Worm (Caenorhabditis elegans): ENCODE results near the gene T02E9.6.
A peak's percentile ranks its signal among the peaks of the same experiment; 100 is the strongest.

T02E9.6 gene

DNA sequence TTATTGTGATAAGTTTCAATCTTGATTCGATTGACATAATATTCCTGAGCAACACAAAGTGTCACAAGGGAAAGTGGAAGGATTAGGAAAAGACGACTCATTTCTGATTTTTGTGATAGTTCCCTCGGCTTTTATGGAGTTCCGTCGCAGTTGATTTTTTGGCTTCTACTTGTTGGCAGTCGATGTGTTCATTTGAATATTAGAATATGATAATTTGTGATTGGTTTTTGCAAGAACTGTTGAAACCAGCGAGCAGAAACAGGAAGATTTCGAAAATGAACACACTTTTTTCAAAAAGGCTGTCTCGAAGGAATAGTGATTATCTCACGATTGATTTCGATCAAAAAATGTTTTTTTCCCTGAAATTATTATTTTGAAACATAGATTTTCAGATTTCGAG is at the start of gene T02E9.6:
Gene T02E9.6 (minus strand): TSS at position 101 of the 400 bp plus-strand sequence.
- TF ChIP-seq ZK546.5 (tag; optimal IDR thresholded peaks at IDR 0.05) (no peak), ama-1 (optimal IDR thresholded peaks at IDR 0.05) (no peak), sma-9 (GFP tag; optimal IDR thresholded peaks at IDR 0.05) (no peak), sma-9 (tag; optimal IDR thresholded peaks at IDR 0.05) (no peak)

DNA sequence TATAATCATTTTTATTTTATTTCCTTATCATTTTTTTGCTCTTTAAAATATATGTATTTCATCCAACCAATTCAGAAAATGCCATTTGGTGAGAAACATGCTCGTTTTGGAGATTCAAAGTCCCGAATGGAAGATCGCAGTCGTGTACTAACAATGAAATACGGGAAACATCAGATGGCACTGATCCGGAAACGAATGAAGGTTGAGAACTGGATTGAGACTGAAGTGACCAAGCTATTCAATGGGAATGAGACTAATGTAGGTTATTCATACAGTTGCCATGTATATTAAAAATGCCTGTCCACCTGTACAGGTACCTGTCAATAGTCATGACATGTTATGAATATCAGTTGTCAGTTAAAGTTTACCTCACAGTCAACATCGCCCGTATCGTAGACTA is 48.9 kb upstream of the T02E9.6 start, which contains the start of gene F55C10.5:
Gene F55C10.5 (plus strand): TSS at position 74 of the 400 bp plus-strand sequence.
- no peak for TF ChIP-seq nhr-23 (tag; optimal IDR thresholded peaks at IDR 0.05)

DNA sequence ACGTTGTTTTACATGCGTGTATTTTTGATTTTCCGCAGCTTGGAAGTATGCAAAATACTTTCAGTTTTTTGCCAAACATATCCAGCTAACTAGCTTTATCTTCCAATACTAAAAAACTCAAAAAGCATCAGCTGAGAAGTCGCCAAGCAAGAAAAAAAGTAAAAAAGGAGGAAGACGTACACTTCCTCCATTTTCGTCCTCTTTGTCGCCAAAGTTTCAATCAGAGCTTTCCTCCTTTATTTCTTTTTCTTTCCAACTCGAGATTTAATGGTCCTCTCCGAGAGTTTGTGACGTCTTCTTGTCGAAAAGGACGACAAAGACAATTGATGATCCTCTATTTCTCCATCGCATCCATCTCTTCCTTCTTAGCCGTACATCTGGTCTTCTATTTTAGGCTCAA is 46.5 kb upstream of the T02E9.6 start:
- TF ChIP-seq elt-1 (tag; optimal IDR thresholded peaks at IDR 0.05) (no peak), sma-9 (GFP tag; optimal IDR thresholded peaks at IDR 0.05) (peak; percentile 16), sma-9 (tag; optimal IDR thresholded peaks at IDR 0.05) (no peak)

DNA sequence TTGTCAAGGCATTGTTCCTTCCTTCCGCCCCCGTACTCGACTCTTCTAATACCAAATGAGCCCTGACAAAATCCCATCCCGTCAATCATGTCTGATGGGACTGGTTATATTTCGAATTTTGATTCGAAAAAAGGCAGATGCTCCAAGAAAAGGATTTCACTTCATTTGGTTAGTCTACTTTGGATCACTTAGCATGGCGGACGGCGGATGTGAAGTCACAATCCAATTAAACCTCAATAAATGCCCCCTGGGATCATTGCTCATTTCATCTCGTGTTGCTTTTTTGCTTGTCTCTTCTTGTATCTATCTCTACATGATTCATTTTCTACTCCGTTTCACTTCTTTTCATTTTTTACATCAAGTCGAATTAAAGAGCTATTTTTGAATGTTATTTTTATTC is 45.2 kb upstream of the T02E9.6 start:
- TF ChIP-seq C34F6.9 (tag; optimal IDR thresholded peaks at IDR 0.05) (no peak), ztf-4 (tag; optimal IDR thresholded peaks at IDR 0.05) (no peak), ztf-11 (tag; optimal IDR thresholded peaks at IDR 0.05) (no peak), nhr-10 (tag; optimal IDR thresholded peaks at IDR 0.05) (no peak), ceh-16 (tag; optimal IDR thresholded peaks at IDR 0.05) (no peak), egl-27 (tag; optimal IDR thresholded peaks at IDR 0.05) (no peak), nhr-25 (tag; optimal IDR thresholded peaks at IDR 0.05) (no peak), fos-1 (tag; optimal IDR thresholded peaks at IDR 0.05) (no peak), ama-1 (optimal IDR thresholded peaks at IDR 0.05) (no peak), elt-3 (tag; optimal IDR thresholded peaks at IDR 0.05) (no peak), ztf-1 (GFP tag; conservative IDR thresholded peaks at IDR 0.05) (no peak), Y55F3AM.14 (GFP tag; optimal IDR thresholded peaks at IDR 0.05) (no peak)

DNA sequence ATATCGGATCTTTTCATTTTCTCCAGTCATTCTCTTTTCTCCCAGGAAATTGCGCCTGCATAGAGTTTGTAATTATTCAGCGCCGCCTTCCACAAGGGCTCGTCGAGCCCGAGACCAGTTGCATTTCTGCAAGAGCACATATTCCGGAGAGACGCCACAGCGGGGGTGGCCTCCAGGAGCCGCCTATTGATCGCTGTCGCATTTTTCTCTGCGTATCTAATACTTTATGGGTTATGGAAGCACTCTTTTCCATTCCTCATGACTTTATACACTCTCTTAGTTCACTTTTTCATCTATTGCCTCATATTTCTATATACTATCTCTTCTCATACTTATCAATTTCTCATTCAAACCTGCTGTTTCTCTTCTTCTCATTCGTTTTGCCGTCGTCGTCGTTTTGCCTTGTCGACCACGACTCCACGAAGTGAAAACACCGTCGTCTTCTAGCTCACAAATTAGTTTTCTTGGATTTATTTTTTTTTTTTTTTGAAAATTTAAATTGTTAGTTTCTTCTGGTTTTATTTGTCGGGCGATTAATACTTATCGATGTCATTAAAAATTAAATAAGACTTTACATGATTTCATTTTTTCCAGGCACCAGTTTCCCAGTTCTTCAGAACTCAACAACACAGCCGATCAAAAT is 41.2 kb upstream of the T02E9.6 start, which contains the start of gene cnb-1:
Gene cnb-1 (plus strand): TSS at position 593 of the 643 bp plus-strand sequence.
- no peak for TF ChIP-seq dmd-4 (tag; optimal IDR thresholded peaks at IDR 0.05)
- TF ChIP-seq mbf-1 (tag; optimal IDR thresholded peaks at IDR 0.05), result no peak
- TF ChIP-seq F13H6.1 (tag; optimal IDR thresholded peaks at IDR 0.05), result peak; percentile 79
- TF ChIP-seq ceh-16 (tag; optimal IDR thresholded peaks at IDR 0.05), result no peak
- TF ChIP-seq gmeb-1 (tag; optimal IDR thresholded peaks at IDR 0.05), result peak; percentile 57
- TF ChIP-seq nhr-21 (tag; optimal IDR thresholded peaks at IDR 0.05), result peak; percentile 45
- no peak for TF ChIP-seq nhr-10 (tag; optimal IDR thresholded peaks at IDR 0.05)
- no peak for TF ChIP-seq ama-1 (optimal IDR thresholded peaks at IDR 0.05)
- no peak for TF ChIP-seq nhr-77 (tag; optimal IDR thresholded peaks at IDR 0.05)
- TF ChIP-seq fos-1 (tag; optimal IDR thresholded peaks at IDR 0.05), result peak; percentile 39
- TF ChIP-seq skn-1 (tag; optimal IDR thresholded peaks at IDR 0.05), result no peak
- peak; percentile 40 for TF ChIP-seq snpc-4 (tag; optimal IDR thresholded peaks at IDR 0.05)
- TF ChIP-seq sem-4 (tag; optimal IDR thresholded peaks at IDR 0.05), result peak; percentile 43
- TF ChIP-seq nhr-237 (tag; optimal IDR thresholded peaks at IDR 0.05), result no peak
- TF ChIP-seq elt-3 (tag; optimal IDR thresholded peaks at IDR 0.05), result no peak
- peak; percentile 91 for TF ChIP-seq C34F6.9 (tag; optimal IDR thresholded peaks at IDR 0.05)
- TF ChIP-seq ztf-4 (tag; optimal IDR thresholded peaks at IDR 0.05), result peak; percentile 33
- peak; percentile 13 to 79 for TF ChIP-seq lsy-2 (tag; optimal IDR thresholded peaks at IDR 0.05)
- peak; percentile 68 for TF ChIP-seq zag-1 (tag; optimal IDR thresholded peaks at IDR 0.05)
- TF ChIP-seq nhr-25 (tag; optimal IDR thresholded peaks at IDR 0.05), result no peak
- TF ChIP-seq crh-2 (tag; optimal IDR thresholded peaks at IDR 0.05), result peak; percentile 80
- TF ChIP-seq lin-13 (GFP tag; optimal IDR thresholded peaks at IDR 0.05), result no peak
- peak; percentile 53 for TF ChIP-seq mab-5 (tag; optimal IDR thresholded peaks at IDR 0.05)
- peak; percentile 87 for TF ChIP-seq unc-55 (GFP tag; optimal IDR thresholded peaks at IDR 0.05)
- no peak for TF ChIP-seq ztf-1 (GFP tag; conservative IDR thresholded peaks at IDR 0.05)
- TF ChIP-seq nhr-129 (tag; optimal IDR thresholded peaks at IDR 0.05), result peak; percentile 53
- peak; percentile 26 for TF ChIP-seq nhr-6 (tag; optimal IDR thresholded peaks at IDR 0.05)
- TF ChIP-seq alr-1 (tag; optimal IDR thresholded peaks at IDR 0.05), result no peak
- no peak for TF ChIP-seq aly-2 (tag; optimal IDR thresholded peaks at IDR 0.05)
- TF ChIP-seq lin-11 (tag; optimal IDR thresholded peaks at IDR 0.05), result peak; percentile 82
- peak; percentile 17 for TF ChIP-seq egl-27 (tag; optimal IDR thresholded peaks at IDR 0.05)
- peak; percentile 78 for TF ChIP-seq sma-9 (GFP tag; optimal IDR thresholded peaks at IDR 0.05)
- TF ChIP-seq sma-9 (tag; optimal IDR thresholded peaks at IDR 0.05), result no peak
